Worm (Caenorhabditis elegans) whole organism, L1 larva: ENCODE data around the gene zig-2.

Experiments
- C16A3.4 ChIP-seq: fragments of 150-350 bp; optimal IDR thresholded peaks from 2 replicates; lab custom pipeline; 2014; ENCODE audit warnings: missing biosample characterization, missing genetic modification characterization
- aha-1 ChIP-seq: fragments of 150-350 bp; optimal IDR thresholded peaks from 2 replicates; lab custom pipeline; 2014; ENCODE audit warnings: missing biosample characterization, missing genetic modification characterization
- aly-2 ChIP-seq: fragments of 150-350 bp; optimal IDR thresholded peaks from 2 replicates; lab custom pipeline; 2014; ENCODE audit warnings: missing biosample characterization, missing genetic modification characterization
- ama-1 ChIP-seq: fragments of 150-350 bp; optimal IDR thresholded peaks from 2 replicates; lab custom pipeline; 2014
- blmp-1 ChIP-seq: fragments of 150-350 bp; optimal IDR thresholded peaks from 2 replicates; lab custom pipeline; 2014; ENCODE audit warnings: missing biosample characterization, missing genetic modification characterization
- ceh-63 ChIP-seq: fragments of 200-800 bp; sonication (Bioruptor generic); optimal IDR thresholded peaks from 2 replicates; lab custom pipeline; 2018; ENCODE audit warnings: mild to moderate bottlenecking, missing genetic modification characterization, missing compliant biosample characterization
- ceh-8 ChIP-seq: fragments of 200-800 bp; sonication (Bioruptor generic); optimal IDR thresholded peaks from 2 replicates; lab custom pipeline; 2018; ENCODE audit warnings: mild to moderate bottlenecking, missing genetic modification characterization, moderate library complexity, missing compliant biosample characterization
- efl-1 ChIP-seq, 4 experiments: fragments of 150-350 bp; optimal IDR thresholded peaks in 3 of 4; peaks in 1 of 4; 1 replicate in 1 of 4; 2 replicates in 3 of 4; lab custom pipeline; 2014; ENCODE audit warnings: missing biosample characterization in 2 of 4, missing genetic modification characterization in 2 of 4, missing genetic modification reagents in 2 of 4
- efl-3 ChIP-seq: fragments of 200-800 bp; sonication (Bioruptor generic); optimal IDR thresholded peaks from 2 replicates; lab custom pipeline; 2018; ENCODE audit warnings: mild to moderate bottlenecking, missing genetic modification characterization, missing compliant biosample characterization
- egl-13 ChIP-seq: sonication (generic microtip); optimal IDR thresholded peaks from 2 replicates; lab custom pipeline; 2016; ENCODE audit warnings: missing genotype, missing genetic modification reagents, missing genetic modification characterization, missing compliant biosample characterization
- elt-3 ChIP-seq, 6 experiments: fragments of 150-350 bp in 1 of 6; sonication (generic microtip); optimal IDR thresholded peaks; 2 replicates each; lab custom pipeline; 2017 to 2018; ENCODE audit warnings: missing biosample characterization in 6 of 6, missing genetic modification characterization in 6 of 6, inconsistent platforms in 1 of 6
- fkh-10 ChIP-seq: sonication (generic microtip); optimal IDR thresholded peaks from 2 replicates; lab custom pipeline; 2017; ENCODE audit warnings: missing biosample characterization, missing genetic modification reagents, missing genetic modification characterization
- fos-1 ChIP-seq: fragments of 150-350 bp; optimal IDR thresholded peaks from 2 replicates; lab custom pipeline; 2014; ENCODE audit warnings: missing biosample characterization, missing genetic modification characterization
- grh-1 ChIP-seq: fragments of 200-800 bp; sonication (Bioruptor generic); IDR thresholded peaks from 2 replicates; pipeline ENCODE4 v1.3.6; 2022; ENCODE audit warnings: missing genetic modification reagents, missing genetic modification characterization, missing compliant biosample characterization
- hlh-17 ChIP-seq: fragments of 200-800 bp; sonication (Bioruptor generic); optimal IDR thresholded peaks from 2 replicates; lab custom pipeline; 2018; ENCODE audit warnings: missing genetic modification characterization, mild to moderate bottlenecking, missing compliant biosample characterization, moderate library complexity, borderline replicate concordance
- hlh-4 ChIP-seq: sonication (generic microtip); optimal IDR thresholded peaks from 2 replicates; lab custom pipeline; 2016; ENCODE audit warnings: mild to moderate bottlenecking, missing genetic modification characterization, missing compliant biosample characterization
- irx-1 ChIP-seq: sonication (generic microtip); optimal IDR thresholded peaks from 2 replicates; lab custom pipeline; 2016; ENCODE audit warnings: missing genetic modification characterization, missing compliant biosample characterization
- lin-13 ChIP-seq: fragments of 150-350 bp; optimal IDR thresholded peaks from 2 replicates; lab custom pipeline; 2014; ENCODE audit warnings: missing biosample characterization, missing genetic modification reagents, missing genetic modification characterization
- lin-14 ChIP-seq: fragments of 200-800 bp; sonication (Bioruptor generic); optimal IDR thresholded peaks from 2 replicates; lab custom pipeline; 2018; ENCODE audit warnings: mild to moderate bottlenecking, missing genetic modification characterization, moderate library complexity, missing compliant biosample characterization
- lin-15B ChIP-seq: fragments of 150-350 bp; sonication (generic microtip); optimal IDR thresholded peaks from 3 replicates; lab custom pipeline; 2014; ENCODE audit warnings: missing biosample characterization, missing genetic modification characterization
- lin-39 ChIP-seq: fragments of 150-350 bp; optimal IDR thresholded peaks from 2 replicates; lab custom pipeline; 2014; ENCODE audit warnings: missing biosample characterization, missing genetic modification reagents, missing genetic modification characterization
- lir-3 ChIP-seq: sonication (generic microtip); optimal IDR thresholded peaks from 2 replicates; lab custom pipeline; 2016; ENCODE audit warnings: mild to moderate bottlenecking, missing genetic modification characterization, moderate library complexity, missing compliant biosample characterization; ENCODE audit not compliant: poor library complexity
- lsy-2 ChIP-seq, 2 experiments: fragments of 150-350 bp; optimal IDR thresholded peaks; 2 replicates each; lab custom pipeline; 2014; ENCODE audit warnings: missing biosample characterization in 2 of 2, missing genetic modification characterization in 2 of 2
- mab-9 ChIP-seq: fragments of 200-800 bp; sonication (Bioruptor generic); IDR thresholded peaks from 2 replicates; pipeline ENCODE4 v1.3.6; 2022; ENCODE audit warnings: missing genetic modification reagents, missing genetic modification characterization, missing compliant biosample characterization
- mdl-1 ChIP-seq, 2 experiments: fragments of 150-350 bp; optimal IDR thresholded peaks; 2 replicates each; lab custom pipeline; 2014 to 2017; ENCODE audit warnings: missing biosample characterization in 2 of 2, missing genetic modification characterization in 2 of 2, inconsistent platforms in 1 of 2
- mef-2 ChIP-seq: fragments of 150-350 bp; optimal IDR thresholded peaks from 2 replicates; lab custom pipeline; 2014; ENCODE audit warnings: missing biosample characterization, missing genetic modification characterization
- mep-1 ChIP-seq: fragments of 150-350 bp; optimal IDR thresholded peaks from 2 replicates; lab custom pipeline; 2014; ENCODE audit warnings: missing biosample characterization, missing genetic modification characterization
- nhr-19 ChIP-seq: fragments of 200-800 bp; sonication (Bioruptor generic); conservative IDR thresholded peaks from 2 replicates; pipeline ENCODE4 v1.3.6; 2022; ENCODE audit warnings: missing genetic modification characterization, missing compliant biosample characterization
- nhr-237 ChIP-seq: fragments of 150-350 bp; optimal IDR thresholded peaks from 2 replicates; lab custom pipeline; 2014; ENCODE audit warnings: missing biosample characterization, missing genetic modification characterization
- nhr-47 ChIP-seq: sonication (generic microtip); optimal IDR thresholded peaks from 2 replicates; lab custom pipeline; 2016; ENCODE audit warnings: mild to moderate bottlenecking, missing genetic modification characterization, moderate library complexity, missing compliant biosample characterization
- nhr-71 ChIP-seq: sonication (generic microtip); optimal IDR thresholded peaks from 2 replicates; lab custom pipeline; 2016; ENCODE audit warnings: mild to moderate bottlenecking, missing genetic modification characterization, moderate library complexity, missing compliant biosample characterization
- nhr-76 ChIP-seq: sonication (generic microtip); optimal IDR thresholded peaks from 2 replicates; lab custom pipeline; 2017; ENCODE audit warnings: missing biosample characterization, missing genetic modification characterization
- nhr-77 ChIP-seq: fragments of 150-350 bp; optimal IDR thresholded peaks from 2 replicates; lab custom pipeline; 2014; ENCODE audit warnings: missing biosample characterization, missing genetic modification characterization
- nhr-84 ChIP-seq: sonication (generic microtip); optimal IDR thresholded peaks from 2 replicates; lab custom pipeline; 2017; ENCODE audit warnings: missing biosample characterization, missing genetic modification characterization
- nhr-90 ChIP-seq: sonication (generic microtip); optimal IDR thresholded peaks from 2 replicates; lab custom pipeline; 2016; ENCODE audit warnings: mild to moderate bottlenecking, missing genetic modification characterization, missing compliant biosample characterization; ENCODE audit not compliant: poor library complexity
- pax-3 ChIP-seq: fragments of 200-800 bp; sonication (Bioruptor generic); optimal IDR thresholded peaks from 2 replicates; lab custom pipeline; 2018; ENCODE audit warnings: mild to moderate bottlenecking, missing genetic modification characterization, moderate library complexity, missing compliant biosample characterization
- pqm-1 ChIP-seq: sonication (generic microtip); optimal IDR thresholded peaks from 3 replicates; lab custom pipeline; 2017; ENCODE audit warnings: missing biosample characterization, missing genetic modification characterization
- rnt-1 ChIP-seq: sonication (generic microtip); optimal IDR thresholded peaks from 2 replicates; lab custom pipeline; 2016; ENCODE audit warnings: mild to moderate bottlenecking, missing genetic modification characterization, moderate library complexity, missing compliant biosample characterization
- skn-1 ChIP-seq: fragments of 150-350 bp; optimal IDR thresholded peaks from 2 replicates; lab custom pipeline; 2014; ENCODE audit warnings: missing biosample characterization, missing genetic modification characterization
- snu-23 ChIP-seq: sonication (generic microtip); optimal IDR thresholded peaks from 2 replicates; lab custom pipeline; 2016; ENCODE audit warnings: missing genetic modification characterization, missing compliant biosample characterization
- sup-37 ChIP-seq: fragments of 200-800 bp; sonication (Bioruptor generic); optimal IDR thresholded peaks from 2 replicates; lab custom pipeline; 2018; ENCODE audit warnings: mild to moderate bottlenecking, missing genetic modification characterization, missing compliant biosample characterization
- tbx-2 ChIP-seq: sonication (generic microtip); optimal IDR thresholded peaks from 2 replicates; lab custom pipeline; 2016; ENCODE audit warnings: missing genetic modification characterization, missing compliant biosample characterization
- tlp-1 ChIP-seq: fragments of 150-350 bp; optimal IDR thresholded peaks from 2 replicates; lab custom pipeline; 2014; ENCODE audit warnings: missing biosample characterization, missing genetic modification characterization
- unc-130 ChIP-seq: fragments of 150-350 bp; optimal IDR thresholded peaks from 2 replicates; lab custom pipeline; 2017; ENCODE audit warnings: missing biosample characterization, missing genetic modification characterization, inconsistent platforms
- unc-86 ChIP-seq: sonication (generic microtip); optimal IDR thresholded peaks from 2 replicates; lab custom pipeline; 2016; ENCODE audit warnings: missing genetic modification characterization, missing compliant biosample characterization
- unc-98 ChIP-seq: fragments of 200-800 bp; sonication (Bioruptor generic); IDR thresholded peaks from 2 replicates; pipeline ENCODE4 v1.3.6; 2022; ENCODE audit warnings: missing genetic modification characterization, missing compliant biosample characterization
- zag-1 ChIP-seq: fragments of 150-350 bp; optimal IDR thresholded peaks from 2 replicates; lab custom pipeline; 2014; ENCODE audit warnings: missing biosample characterization, missing genetic modification characterization
- zip-4 ChIP-seq: fragments of 200-800 bp; sonication (Bioruptor generic); optimal IDR thresholded peaks from 2 replicates; lab custom pipeline; 2018; ENCODE audit warnings: mild to moderate bottlenecking, missing genetic modification characterization, moderate library complexity, missing compliant biosample characterization
- ztf-11 ChIP-seq, 2 experiments: sonication (generic microtip); optimal IDR thresholded peaks; 2 replicates each; lab custom pipeline; 2016 to 2017; ENCODE audit warnings: missing genetic modification characterization in 2 of 2, missing biosample characterization in 1 of 2, missing compliant biosample characterization in 1 of 2
- ztf-4 ChIP-seq: fragments of 150-350 bp; optimal IDR thresholded peaks from 2 replicates; lab custom pipeline; 2014; ENCODE audit warnings: missing biosample characterization, missing genetic modification characterization

Gene zig-2

ce11 chrX:12364804-12365203 is 23.6 kb upstream of the zig-2 start, which contains the start of gene F19H6.5:
F19H6.5 (minus strand) TSS chrX:12364904.
- no peak for TF ChIP-seq ceh-63
- no peak for TF ChIP-seq zag-1 (tag; lab: Kevin White, UChicago)
- TF ChIP-seq skn-1 (tag; lab: Kevin White, UChicago), result no peak
- no peak for TF ChIP-seq lin-13
- TF ChIP-seq egl-13 (tag; lab: Kevin White, UChicago), result no peak
- no peak for TF ChIP-seq mab-9 (GFP tag; lab: Robert Waterston, UW)
- TF ChIP-seq aha-1 (tag; lab: Kevin White, UChicago), result no peak
- no peak for TF ChIP-seq nhr-90 (tag; lab: Kevin White, UChicago)
- TF ChIP-seq lir-3 (tag; lab: Kevin White, UChicago), result no peak
- TF ChIP-seq nhr-77 (tag; lab: Kevin White, UChicago), result no peak
- no peak for TF ChIP-seq nhr-19 (GFP tag; lab: Robert Waterston, UW)
- TF ChIP-seq hlh-4 (tag; lab: Kevin White, UChicago), result no peak
- no peak for TF ChIP-seq nhr-237
- no peak for TF ChIP-seq efl-1 (optimal IDR thresholded peaks at IDR 0.05; lab: Kevin White, UChicago)
- TF ChIP-seq efl-1 (GFP tag; optimal IDR thresholded peaks at IDR 0.05 in 1 of 2; lab: Kevin White, UChicago), result no peak

- TF ChIP-seq grh-1 (GFP tag; lab: Robert Waterston, UW), result peak; percentile 92
- peak; percentile 84 for TF ChIP-seq zag-1 (tag; lab: Kevin White, UChicago)
- TF ChIP-seq hlh-4 (tag; lab: Kevin White, UChicago), result peak; percentile 59
- peak; percentile 49 to 89 for TF ChIP-seq ztf-11 (tag; optimal IDR thresholded peaks at IDR 0.05; lab: Kevin White, UChicago)
- TF ChIP-seq nhr-19 (GFP tag; lab: Robert Waterston, UW), result peak; percentile 97
- TF ChIP-seq fos-1 (tag; lab: Kevin White, UChicago), result peak; percentile 99
- no peak for TF ChIP-seq hlh-17 (GFP tag; lab: Kevin White, UChicago)
- TF ChIP-seq blmp-1 (tag; lab: Kevin White, UChicago), result peak; percentile 54
- peak; percentile 96 for TF ChIP-seq lsy-2 (tag; optimal IDR thresholded peaks at IDR 0.05; lab: Kevin White, UChicago)
- peak; percentile 93 for TF ChIP-seq pax-3 (tag; lab: Kevin White, UChicago)
- TF ChIP-seq lin-39 (tag; lab: Kevin White, UChicago), result peak; percentile 100
- TF ChIP-seq irx-1 (tag; lab: Kevin White, UChicago), result peak; percentile 99
- peak; percentile 67 for TF ChIP-seq efl-3 (GFP tag; lab: Kevin White, UChicago)
- peak; percentile 99 for TF ChIP-seq nhr-47
- peak; percentile 99 for TF ChIP-seq snu-23 (GFP tag; lab: Kevin White, UChicago)
- TF ChIP-seq C16A3.4, result peak; percentile 99
- TF ChIP-seq mdl-1 (tag; optimal IDR thresholded peaks at IDR 0.05; lab: Kevin White, UChicago), result peak in 1 of 2 experiments; percentile 86
- TF ChIP-seq mep-1 (tag; lab: Kevin White, UChicago), result peak; percentile 100
- peak; percentile 94 for TF ChIP-seq zip-4 (GFP tag; lab: Kevin White, UChicago)
- peak in 4 of 6 experiments; percentile 54 to 100 (median 89) for TF ChIP-seq elt-3 (tag; optimal IDR thresholded peaks at IDR 0.05; lab: Kevin White, UChicago)
- TF ChIP-seq lin-15B (tag; lab: Kevin White, UChicago), result no peak
- peak; percentile 96 for TF ChIP-seq egl-13 (tag; lab: Kevin White, UChicago)
- peak; percentile 95 for TF ChIP-seq rnt-1 (tag; lab: Kevin White, UChicago)
- TF ChIP-seq unc-86 (tag; lab: Kevin White, UChicago), result peak; percentile 66
- peak; percentile 74 for TF ChIP-seq mef-2 (tag; lab: Kevin White, UChicago)
- TF ChIP-seq ama-1 (lab: Kevin White, UChicago), result no peak
- TF ChIP-seq skn-1 (tag; lab: Kevin White, UChicago), result peak; percentile 98
- TF ChIP-seq aly-2 (tag; lab: Kevin White, UChicago), result peak; percentile 99
- TF ChIP-seq lin-14 (GFP tag; lab: Kevin White, UChicago), result peak; percentile 96
- no peak for TF ChIP-seq tlp-1 (tag; lab: Kevin White, UChicago)
- TF ChIP-seq fkh-10 (GFP tag; lab: Kevin White, UChicago), result peak; percentile 99
- peak; percentile 90 for TF ChIP-seq nhr-76 (tag; lab: Kevin White, UChicago)
- TF ChIP-seq tbx-2 (tag; lab: Kevin White, UChicago), result peak; percentile 98
- no peak for TF ChIP-seq unc-130
- peak; percentile 89 for TF ChIP-seq pqm-1 (tag; lab: Kevin White, UChicago)
- TF ChIP-seq ztf-4 (tag; lab: Kevin White, UChicago), result peak; percentile 96
- TF ChIP-seq nhr-84 (tag; lab: Kevin White, UChicago), result peak; percentile 97
- TF ChIP-seq ceh-8 (GFP tag; lab: Kevin White, UChicago), result peak; percentile 96
- TF ChIP-seq unc-98 (GFP tag; lab: Robert Waterston, UW), result peak; percentile 68
- TF ChIP-seq sup-37 (GFP tag; lab: Kevin White, UChicago), result peak; percentile 88
- peak; percentile 98 for TF ChIP-seq nhr-71 (tag; lab: Kevin White, UChicago)
Measured at ce11 chrX:12362951-12363486, 21.8 kb upstream of the zig-2 start.
